Fruit fly (Drosophila melanogaster): ENCODE measurements around the gene kst.
A peak's percentile ranks its signal among the peaks of the same experiment; 100 is the strongest.

Gene kst

DNA sequence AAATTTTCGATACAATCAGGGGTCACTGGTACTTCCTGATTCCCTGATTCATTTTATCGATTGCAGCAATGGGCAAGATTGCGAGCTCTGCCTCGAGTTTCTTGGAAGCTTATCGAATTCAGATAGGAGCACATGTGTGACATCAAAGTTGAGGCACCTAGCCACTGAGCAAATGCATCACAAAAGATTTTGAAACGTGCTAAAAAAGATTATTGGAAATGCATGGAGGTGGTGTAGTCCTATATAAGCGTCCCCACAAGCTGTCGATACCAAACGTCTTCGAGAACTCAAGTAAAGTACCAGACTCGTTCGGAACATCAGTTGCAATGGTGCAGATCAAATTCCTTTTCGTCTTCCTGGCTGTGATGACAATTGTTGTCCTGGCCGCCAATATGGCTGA lies 22.6 kb upstream of the kst start, which contains the start of gene Drsl2:
Gene Drsl2, plus strand, starts transcription at position 301 of the 400 bp plus-strand sequence.
- no peak for TF ChIP-seq Crg-1 (GFP tag; optimal IDR thresholded peaks at IDR 0.05)
- no peak for TF ChIP-seq CG11617 (GFP tag; optimal IDR thresholded peaks at IDR 0.05)
- TF ChIP-seq ovo (GFP tag; optimal IDR thresholded peaks at IDR 0.05): no peak
- TF ChIP-seq CG12768 (GFP tag; optimal IDR thresholded peaks at IDR 0.05): no peak
- TF ChIP-seq CG1620 (GFP tag; optimal IDR thresholded peaks at IDR 0.05): no peak
- no peak for TF ChIP-seq cnc (optimal IDR thresholded peaks at IDR 0.05)
- TF ChIP-seq Mnt (GFP tag; optimal IDR thresholded peaks at IDR 0.05): no peak
- TF ChIP-seq CG14711 (tag; optimal IDR thresholded peaks at IDR 0.05): no peak
- TF ChIP-seq CG7045 (GFP tag; optimal IDR thresholded peaks at IDR 0.05): no peak
- no peak for TF ChIP-seq CG5204 (GFP tag; optimal IDR thresholded peaks at IDR 0.05)
- TF ChIP-seq pad (GFP tag; optimal IDR thresholded peaks at IDR 0.05): no peak
- no peak for TF ChIP-seq toe (GFP tag; optimal IDR thresholded peaks at IDR 0.05)

DNA sequence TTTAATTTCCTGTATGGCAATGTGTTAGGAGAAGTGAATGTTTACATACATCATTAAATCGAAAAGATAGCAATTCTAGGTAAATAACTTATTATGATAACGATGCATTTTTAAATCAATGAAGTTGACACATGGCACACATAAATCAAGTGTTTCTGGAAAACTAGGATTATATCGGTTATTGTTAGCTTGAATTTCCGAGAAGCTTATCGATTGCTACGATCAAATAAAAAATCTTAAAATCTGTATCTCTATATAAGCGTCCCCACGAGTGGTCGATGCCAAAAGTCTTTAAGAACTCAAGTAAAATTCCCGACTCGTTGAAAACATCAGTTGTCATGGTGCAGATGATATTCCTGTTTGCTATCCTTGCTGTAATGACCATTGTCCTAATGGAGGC lies 22.0 kb upstream of the kst start, which contains the start of gene Drsl3:
Gene Drsl3, plus strand, starts transcription at position 301 of the 400 bp plus-strand sequence.
- TF ChIP-seq Crg-1 (GFP tag; optimal IDR thresholded peaks at IDR 0.05) (no peak), Hr96 (GFP tag; optimal IDR thresholded peaks at IDR 0.05) (no peak), CG11617 (GFP tag; optimal IDR thresholded peaks at IDR 0.05) (no peak), Clk (GFP tag; optimal IDR thresholded peaks at IDR 0.05) (no peak), cic (GFP tag; optimal IDR thresholded peaks at IDR 0.05) (no peak), CG12768 (GFP tag; optimal IDR thresholded peaks at IDR 0.05) (no peak), CG33017 (tag; optimal IDR thresholded peaks at IDR 0.05) (no peak), pad (GFP tag; optimal IDR thresholded peaks at IDR 0.05) (no peak), kay (GFP tag; ENCODE audit: borderline replicate concordance) (no peak), CG1620 (GFP tag; optimal IDR thresholded peaks at IDR 0.05) (no peak), CG7101 (tag; optimal IDR thresholded peaks at IDR 0.05) (no peak), CG5204 (GFP tag; optimal IDR thresholded peaks at IDR 0.05) (no peak)

DNA sequence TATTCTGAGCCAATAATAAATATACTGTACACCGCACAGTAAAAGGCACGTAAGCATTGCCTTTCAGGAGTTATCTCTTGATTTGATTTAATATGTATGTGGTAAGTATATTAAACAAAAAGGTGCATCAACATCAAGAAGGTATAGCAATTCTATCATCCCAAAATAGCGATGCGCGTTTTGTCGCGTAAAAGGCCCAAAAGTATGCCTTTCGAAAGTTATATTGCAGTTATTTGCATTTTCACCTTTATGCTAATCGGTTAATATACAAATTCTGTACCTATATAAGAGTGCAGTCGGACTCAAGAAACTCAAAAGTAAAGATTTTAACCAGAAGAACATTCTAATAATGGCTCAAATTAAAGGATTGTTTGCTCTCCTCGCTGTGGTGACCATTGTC lies 21.4 kb upstream of the kst start, which contains the start of gene Drsl4:
Gene Drsl4, plus strand, starts transcription at position 333 of the 400 bp plus-strand sequence.
- TF ChIP-seq CG1620 (GFP tag; optimal IDR thresholded peaks at IDR 0.05) (no peak), ovo (GFP tag; optimal IDR thresholded peaks at IDR 0.05) (no peak), bab1 (GFP tag; optimal IDR thresholded peaks at IDR 0.05) (peak; percentile 22)

DNA sequence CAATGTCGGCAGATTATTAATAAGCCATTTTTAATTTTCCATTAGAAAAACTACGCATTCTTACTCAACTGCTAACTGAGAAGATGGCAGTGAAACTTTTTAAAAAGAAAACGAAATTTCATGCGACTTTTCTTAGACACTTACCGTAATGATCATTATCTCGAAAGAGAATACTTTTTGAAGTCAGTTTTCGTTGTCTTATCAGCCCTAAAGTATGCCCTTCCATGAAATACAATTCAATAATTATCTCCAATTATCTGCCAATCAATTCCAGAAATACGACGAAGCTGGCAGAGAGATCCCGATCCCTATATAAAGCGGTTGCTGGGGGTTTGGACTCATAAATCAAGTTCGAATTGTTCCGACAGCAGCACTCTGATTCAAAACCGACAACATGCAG lies 20.2 kb upstream of the kst start, which contains the start of gene Drsl5:
Gene Drsl5, plus strand, starts transcription at position 341 of the 400 bp plus-strand sequence.
- TF ChIP-seq CG1620 (GFP tag; optimal IDR thresholded peaks at IDR 0.05): no peak
- TF ChIP-seq CG5204 (GFP tag; optimal IDR thresholded peaks at IDR 0.05): no peak

DNA sequence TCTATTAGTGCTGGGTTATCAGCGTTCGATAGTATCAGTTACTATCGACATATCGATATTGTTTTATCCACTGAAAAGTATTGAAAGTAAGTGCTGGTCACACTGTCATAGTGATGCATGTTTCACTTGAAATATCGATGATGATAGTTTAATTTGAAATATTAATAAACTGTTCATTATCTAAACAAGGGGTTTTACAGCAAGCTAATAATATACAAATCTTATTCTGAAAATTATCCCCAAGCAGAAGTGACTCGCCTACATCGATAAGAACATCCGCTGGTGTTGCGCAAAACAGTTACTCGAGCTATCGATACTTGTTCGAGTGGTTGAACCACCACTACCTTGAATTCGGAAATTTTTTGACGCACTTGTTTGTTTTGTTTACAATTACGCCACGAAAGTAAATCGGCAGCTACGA lies 17.4 kb upstream of the kst start, which contains the start of the genes PIG-C, CG12016 and Dpm2:
Gene PIG-C, minus strand, starts transcription at position 10 of the 421 bp plus-strand sequence.
Gene CG12016, plus strand, starts transcription at position 333 of the 421 bp plus-strand sequence.
Gene Dpm2, plus strand, starts transcription at position 333 of the 421 bp plus-strand sequence.
- TF ChIP-seq ovo (GFP tag; optimal IDR thresholded peaks at IDR 0.05) (peak; percentile 49), Crg-1 (GFP tag; optimal IDR thresholded peaks at IDR 0.05) (peak; percentile 65), CG7045 (GFP tag; optimal IDR thresholded peaks at IDR 0.05) (peak; percentile 54), Hr96 (GFP tag; optimal IDR thresholded peaks at IDR 0.05) (peak; percentile 85), CG33017 (tag; optimal IDR thresholded peaks at IDR 0.05) (peak; percentile 66), CG5204 (GFP tag; optimal IDR thresholded peaks at IDR 0.05) (no peak), cnc (optimal IDR thresholded peaks at IDR 0.05) (no peak), toe (GFP tag; optimal IDR thresholded peaks at IDR 0.05) (peak; percentile 92), bab1 (GFP tag; optimal IDR thresholded peaks at IDR 0.05) (peak; percentile 75), CG14711 (tag; optimal IDR thresholded peaks at IDR 0.05) (peak; percentile 53), cic (GFP tag; optimal IDR thresholded peaks at IDR 0.05) (no peak), CG1620 (GFP tag; optimal IDR thresholded peaks at IDR 0.05) (peak; percentile 81), kay (GFP tag; ENCODE audit: borderline replicate concordance) (no peak), Mnt (GFP tag; optimal IDR thresholded peaks at IDR 0.05) (peak; percentile 76), CG7101 (tag; optimal IDR thresholded peaks at IDR 0.05) (peak; percentile 75), CG11617 (GFP tag; optimal IDR thresholded peaks at IDR 0.05) (peak; percentile 59), tj (GFP tag; optimal IDR thresholded peaks at IDR 0.05) (peak; percentile 40), Clk (GFP tag; optimal IDR thresholded peaks at IDR 0.05) (peak; percentile 44), CG12768 (GFP tag; optimal IDR thresholded peaks at IDR 0.05) (peak; percentile 40), pad (GFP tag; optimal IDR thresholded peaks at IDR 0.05) (peak; percentile 54)

DNA sequence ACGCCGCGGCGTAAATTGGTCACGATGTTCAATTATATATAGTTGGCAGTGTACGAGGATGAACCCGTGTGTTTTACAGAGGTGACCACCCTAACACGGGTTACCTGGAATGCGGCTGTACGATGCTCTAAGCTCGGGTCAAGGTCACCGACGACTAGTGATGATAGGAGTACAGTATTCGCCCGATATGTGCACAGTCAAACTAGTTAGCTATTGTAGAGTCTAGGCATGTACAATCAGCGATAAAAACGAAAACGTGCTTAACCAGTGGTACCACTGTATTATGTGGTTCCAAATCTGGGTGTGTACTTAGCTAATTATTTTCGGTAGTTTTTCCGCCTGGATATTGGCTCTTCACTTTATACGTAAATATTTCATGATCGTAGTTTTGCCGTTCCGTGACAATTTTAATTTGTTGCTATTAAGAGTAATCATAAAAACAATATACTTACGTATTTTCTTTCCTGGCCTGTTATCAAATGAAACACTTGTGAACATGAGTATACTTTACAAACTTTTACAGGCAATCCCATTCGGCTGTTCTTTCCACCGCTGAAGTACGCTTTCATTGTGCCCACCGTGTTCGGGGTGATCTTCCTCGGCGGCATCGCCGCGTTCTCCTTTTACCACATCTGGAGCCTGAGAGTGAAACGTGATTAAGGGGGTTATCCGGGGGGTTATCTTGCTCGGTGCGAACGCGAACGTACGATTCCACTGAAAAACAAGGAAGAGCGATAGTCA lies 16.5 kb upstream of the kst start:
- TF ChIP-seq cic (GFP tag; optimal IDR thresholded peaks at IDR 0.05) (peak; percentile 75), Hr96 (GFP tag; optimal IDR thresholded peaks at IDR 0.05) (peak; percentile 5), Crg-1 (GFP tag; optimal IDR thresholded peaks at IDR 0.05) (peak; percentile 5), CG33017 (tag; optimal IDR thresholded peaks at IDR 0.05) (peak; percentile 48), CG7101 (tag; optimal IDR thresholded peaks at IDR 0.05) (peak; percentile 55), CG11617 (GFP tag; optimal IDR thresholded peaks at IDR 0.05) (no peak), ovo (GFP tag; optimal IDR thresholded peaks at IDR 0.05) (no peak), toe (GFP tag; optimal IDR thresholded peaks at IDR 0.05) (peak; percentile 0), cnc (optimal IDR thresholded peaks at IDR 0.05) (peak in 1 of 2 experiments; percentile 4), CG14711 (tag; optimal IDR thresholded peaks at IDR 0.05) (no peak), bab1 (GFP tag; optimal IDR thresholded peaks at IDR 0.05) (peak; percentile 37), kay (GFP tag; ENCODE audit: borderline replicate concordance) (no peak), CG12768 (GFP tag; optimal IDR thresholded peaks at IDR 0.05) (peak; percentile 34), Clk (GFP tag; optimal IDR thresholded peaks at IDR 0.05) (peak; percentile 35)

Data from whole organism, adult.